Fruit fly (Drosophila melanogaster): ENCODE data around the gene hb.

dm6 chr3R:8711890-8712449, 14.3 kb upstream of the hb start:
- TF ChIP-seq CG8478 (optimal IDR thresholded peaks at IDR 0.05) (no peak), CTCF (optimal IDR thresholded peaks at IDR 0.05) (no peak)
